Fruit fly (Drosophila melanogaster) whole organism, embryonic: ENCODE measurements around the gene CG32161.

ENCODE experiments used
- Ada2b ChIP-seq: fragments of 200-800 bp; sonication (Bioruptor generic); IDR thresholded peaks from 2 replicates; pipeline ENCODE4 v1.3.6; 2022; ENCODE audit warnings: missing biosample characterization, missing genetic modification characterization
- Bdp1 ChIP-seq: fragments of 200-800 bp; sonication (Bioruptor generic); optimal IDR thresholded peaks from 3 replicates; lab custom pipeline; 2016; ENCODE audit warnings: missing biosample characterization, missing genetic modification characterization
- CG10267 ChIP-seq: fragments of 200-800 bp; sonication (Bioruptor generic); optimal IDR thresholded peaks from 2 replicates; lab custom pipeline; 2018; ENCODE audit warnings: missing biosample characterization, mild to moderate bottlenecking, missing genetic modification characterization, moderate library complexity
- CG11398 ChIP-seq: fragments of 200-800 bp; sonication (Bioruptor generic); optimal IDR thresholded peaks from 2 replicates; lab custom pipeline; 2016; ENCODE audit warnings: missing biosample characterization, missing genetic modification characterization
- CG12155 ChIP-seq: fragments of 200-800 bp; sonication (Bioruptor generic); optimal IDR thresholded peaks from 3 replicates; lab custom pipeline; 2016; ENCODE audit warnings: missing biosample characterization, missing genetic modification characterization
- CG1233 ChIP-seq: fragments of 200-800 bp; sonication (Bioruptor generic); optimal IDR thresholded peaks from 4 replicates; lab custom pipeline; 2018; ENCODE audit warnings: missing biosample characterization, mild to moderate bottlenecking, missing genetic modification characterization
- CG14050 ChIP-seq: fragments of 200-800 bp; sonication (Bioruptor generic); IDR thresholded peaks from 3 replicates; pipeline ENCODE4 v1.3.6; 2022; ENCODE audit warnings: missing biosample characterization, missing genetic modification characterization
- CG16779 ChIP-seq: fragments of 200-800 bp; sonication (Bioruptor generic); IDR thresholded peaks from 2 replicates; pipeline ENCODE4 v1.3.6; 2022; ENCODE audit warnings: missing biosample characterization, missing genetic modification characterization
- CG18262 ChIP-seq: fragments of 200-800 bp; optimal IDR thresholded peaks from 3 replicates; lab custom pipeline; 2019; ENCODE audit warnings: missing biosample characterization, mild to moderate bottlenecking, missing genetic modification characterization, moderate library complexity
- CG2116 ChIP-seq: fragments of 200-800 bp; sonication (Bioruptor generic); optimal IDR thresholded peaks from 3 replicates; lab custom pipeline; 2018; ENCODE audit warnings: missing biosample characterization, mild to moderate bottlenecking, missing genetic modification characterization
- CG2712 ChIP-seq: fragments of 200-800 bp; optimal IDR thresholded peaks from 3 replicates; lab custom pipeline; 2019; ENCODE audit warnings: missing biosample characterization, mild to moderate bottlenecking, missing genetic modification characterization, moderate library complexity
- CG32772 ChIP-seq: fragments of 200-800 bp; sonication (Bioruptor generic); IDR thresholded peaks from 2 replicates; pipeline ENCODE4 v1.3.6; 2022; ENCODE audit warnings: missing biosample characterization, missing genetic modification characterization
- CG34224 ChIP-seq: fragments of 200-800 bp; sonication (Bioruptor generic); IDR thresholded peaks from 3 replicates; pipeline ENCODE4 v1.3.6; 2022; ENCODE audit warnings: missing biosample characterization, missing genetic modification characterization; ENCODE audit not compliant: partially characterized antibody
- CG4328 ChIP-seq: fragments of 200-800 bp; sonication (Bioruptor generic); optimal IDR thresholded peaks from 3 replicates; lab custom pipeline; 2017; ENCODE audit warnings: missing biosample characterization, missing genetic modification reagents, missing genetic modification characterization
- CG43689 ChIP-seq: fragments of 200-800 bp; sonication (Bioruptor generic); IDR thresholded peaks from 2 replicates; pipeline ENCODE4 v1.3.6; 2022; ENCODE audit warnings: missing biosample characterization, missing genetic modification characterization
- CG4820 ChIP-seq: fragments of 200-800 bp; sonication (Bioruptor generic); optimal IDR thresholded peaks from 3 replicates; lab custom pipeline; 2016; ENCODE audit warnings: missing biosample characterization, missing genetic modification characterization
- CG4854 ChIP-seq: fragments of 200-800 bp; sonication (Bioruptor generic); optimal IDR thresholded peaks from 2 replicates; lab custom pipeline; 2016; ENCODE audit warnings: missing biosample characterization, missing genetic modification characterization, inconsistent platforms
- CG6175 ChIP-seq: fragments of 200-800 bp; sonication (Bioruptor generic); IDR thresholded peaks from 3 replicates; pipeline ENCODE4 v1.3.6; 2022; ENCODE audit warnings: missing biosample characterization, missing genetic modification characterization
- CG6689 ChIP-seq: fragments of 200-800 bp; sonication (Bioruptor generic); IDR thresholded peaks from 2 replicates; pipeline ENCODE4 v1.3.6; 2022; ENCODE audit warnings: missing biosample characterization, missing genetic modification characterization
- CG7357 ChIP-seq: fragments of 200-800 bp; sonication (Bioruptor generic); IDR thresholded peaks from 3 replicates; pipeline ENCODE4 v1.3.6; 2022; ENCODE audit warnings: missing biosample characterization, missing genetic modification characterization
- CG7556 ChIP-seq: fragments of 200-800 bp; sonication (Bioruptor generic); optimal IDR thresholded peaks from 2 replicates; lab custom pipeline; 2017; ENCODE audit warnings: missing biosample characterization, mild to moderate bottlenecking, missing genetic modification characterization
- CG7839 ChIP-seq: fragments of 200-800 bp; sonication (Bioruptor generic); optimal IDR thresholded peaks from 3 replicates; lab custom pipeline; 2018; ENCODE audit warnings: missing biosample characterization, mild to moderate bottlenecking, missing genetic modification characterization, moderate library complexity
- CG7963 ChIP-seq: fragments of 200-800 bp; sonication (Bioruptor generic); IDR thresholded peaks from 3 replicates; pipeline ENCODE4 v1.3.6; 2022; ENCODE audit warnings: missing biosample characterization, missing genetic modification characterization; ENCODE audit not compliant: partially characterized antibody
- CTCF ChIP-seq: fragments of 200-800 bp; sonication (Bioruptor generic); optimal IDR thresholded peaks from 2 replicates; lab custom pipeline; 2017; ENCODE audit warnings: missing biosample characterization, mild to moderate bottlenecking, missing genetic modification characterization, moderate library complexity
- CkIIα-i1 ChIP-seq: fragments of 200-800 bp; sonication (Bioruptor generic); IDR thresholded peaks from 2 replicates; pipeline ENCODE4 v1.3.6; 2022; ENCODE audit warnings: missing biosample characterization, missing genetic modification characterization
- Mad ChIP-seq: fragments of 200-800 bp; sonication (Bioruptor generic); optimal IDR thresholded peaks from 2 replicates; lab custom pipeline; 2016; ENCODE audit warnings: missing biosample characterization, missing genetic modification characterization
- Max ChIP-seq: fragments of 200-800 bp; sonication (Bioruptor generic); optimal IDR thresholded peaks from 2 replicates; lab custom pipeline; 2016; ENCODE audit warnings: missing biosample characterization, mild to moderate bottlenecking, missing genetic modification characterization
- Meics ChIP-seq: fragments of 200-800 bp; sonication (Bioruptor generic); optimal IDR thresholded peaks from 2 replicates; lab custom pipeline; 2017; ENCODE audit warnings: missing biosample characterization, mild to moderate bottlenecking, missing genetic modification characterization
- NC2β ChIP-seq: fragments of 200-800 bp; sonication (Bioruptor generic); optimal IDR thresholded peaks from 2 replicates; lab custom pipeline; 2016; ENCODE audit warnings: missing biosample characterization, missing genetic modification characterization
- Stat92E ChIP-seq, 3 experiments: fragments of >200 bp in 2 of 3; fragments of 200-800 bp in 1 of 3; sonication (Bioruptor generic) in 1 of 3; optimal IDR thresholded peaks; 2 replicates each; lab custom pipeline; 2017 to 2019; ENCODE audit warnings: missing biosample characterization in 3 of 3, missing genetic modification characterization in 3 of 3, mild to moderate bottlenecking in 1 of 3, moderate library complexity in 1 of 3
- Usf ChIP-seq: fragments of 200-800 bp; sonication (Bioruptor generic); optimal IDR thresholded peaks from 2 replicates; lab custom pipeline; 2017; ENCODE audit warnings: missing genotype, missing biosample characterization, missing genetic modification characterization
- ap ChIP-seq: fragments of 200-800 bp; sonication (Bioruptor generic); IDR thresholded peaks from 2 replicates; pipeline ENCODE4 v1.3.6; 2022; ENCODE audit warnings: missing biosample characterization, missing genetic modification characterization
- cwo ChIP-seq: fragments of 200-800 bp; sonication (Bioruptor generic); optimal IDR thresholded peaks from 3 replicates; lab custom pipeline; 2017; ENCODE audit warnings: missing biosample characterization, missing genetic modification characterization, mild to moderate bottlenecking, moderate library complexity, missing genetic modification reagents
- dm ChIP-seq: fragments of 200-800 bp; sonication (Bioruptor generic); optimal IDR thresholded peaks from 3 replicates; lab custom pipeline; 2016; ENCODE audit warnings: missing biosample characterization, missing genetic modification characterization
- dysf ChIP-seq: fragments of 200-800 bp; sonication (Bioruptor generic); IDR thresholded peaks from 3 replicates; pipeline ENCODE4 v1.3.6; 2022; ENCODE audit warnings: missing biosample characterization, missing genetic modification characterization
- eyg ChIP-seq: fragments of 200-800 bp; sonication (Bioruptor generic); optimal IDR thresholded peaks from 3 replicates; lab custom pipeline; 2016; ENCODE audit warnings: missing biosample characterization, missing genetic modification characterization
- inv ChIP-seq: fragments of 200-800 bp; sonication (Bioruptor generic); IDR thresholded peaks from 2 replicates; pipeline ENCODE4 v1.3.6; 2022; ENCODE audit warnings: missing biosample characterization, missing genetic modification characterization; ENCODE audit not compliant: partially characterized antibody
- jing ChIP-seq: fragments of 200-800 bp; sonication (Bioruptor generic); optimal IDR thresholded peaks from 2 replicates; lab custom pipeline; 2018; ENCODE audit warnings: missing biosample characterization, mild to moderate bottlenecking, missing genetic modification characterization
- nau ChIP-seq: fragments of 200-800 bp; sonication (Bioruptor generic); optimal IDR thresholded peaks from 3 replicates; lab custom pipeline; 2017; ENCODE audit warnings: missing biosample characterization, mild to moderate bottlenecking, missing genetic modification characterization, missing genetic modification reagents
- nom ChIP-seq: fragments of 200-800 bp; sonication (Bioruptor generic); optimal IDR thresholded peaks from 2 replicates; lab custom pipeline; 2017; ENCODE audit warnings: missing biosample characterization, missing genetic modification characterization, mild to moderate bottlenecking, moderate library complexity, missing genetic modification reagents
- pnt ChIP-seq: fragments of 200-800 bp; sonication (Bioruptor generic); optimal IDR thresholded peaks from 3 replicates; lab custom pipeline; 2016; ENCODE audit warnings: missing biosample characterization, missing genetic modification characterization
- row ChIP-seq: fragments of 200-800 bp; sonication (Bioruptor generic); IDR thresholded peaks from 3 replicates; pipeline ENCODE4 v1.3.6; 2022; ENCODE audit warnings: missing biosample characterization, missing genetic modification characterization
- sens-2 ChIP-seq: fragments of 200-800 bp; sonication (Bioruptor generic); IDR thresholded peaks from 2 replicates; pipeline ENCODE4 v1.3.6; 2022; ENCODE audit warnings: missing biosample characterization, missing genetic modification characterization
- sr ChIP-seq: fragments of 200-800 bp; sonication (Bioruptor generic); IDR thresholded peaks from 3 replicates; pipeline ENCODE4 v1.3.6; 2022; ENCODE audit warnings: missing biosample characterization, missing genetic modification characterization
- sug ChIP-seq: fragments of 200-800 bp; optimal IDR thresholded peaks from 2 replicates; lab custom pipeline; 2019; ENCODE audit warnings: missing biosample characterization, mild to moderate bottlenecking, missing genetic modification characterization, moderate library complexity
- toy ChIP-seq: fragments of 200-800 bp; sonication (Bioruptor generic); IDR thresholded peaks from 2 replicates; pipeline ENCODE4 v1.3.6; 2022; ENCODE audit warnings: missing biosample characterization, missing genetic modification characterization
- trem ChIP-seq: fragments of 200-800 bp; optimal IDR thresholded peaks from 3 replicates; lab custom pipeline; 2019; ENCODE audit warnings: missing biosample characterization, mild to moderate bottlenecking, missing genetic modification characterization, moderate library complexity
- usp ChIP-seq: fragments of >200 bp; optimal IDR thresholded peaks from 2 replicates; lab custom pipeline; 2017; ENCODE audit warnings: missing biosample characterization, missing genetic modification characterization
- vvl ChIP-seq: fragments of 200-800 bp; sonication (Bioruptor generic); IDR thresholded peaks from 2 replicates; pipeline ENCODE4 v1.3.6; 2022; ENCODE audit warnings: missing biosample characterization, missing genetic modification characterization
- wek ChIP-seq: fragments of 200-800 bp; sonication (Bioruptor generic); optimal IDR thresholded peaks from 3 replicates; lab custom pipeline; 2018; ENCODE audit warnings: missing biosample characterization, mild to moderate bottlenecking, missing genetic modification characterization, moderate library complexity

Gene CG32161

dm6 chr3L:16853533-16854386 lies 7.7 kb downstream of the CG32161 start, which contains the start of gene sina (continued):
- TF ChIP-seq row (GFP tag; lab: Robert Waterston, UW) (peak; percentile 47; the same call in 2 of the 3 replicates), Meics (GFP tag; lab: Kevin White, UChicago) (no peak), cwo (GFP tag; lab: Kevin White, UChicago) (no peak), CG32772 (GFP tag; lab: Robert Waterston, UW) (no peak), CTCF (GFP tag; lab: Kevin White, UChicago) (peak; percentile 42), trem (tag; lab: Kevin White, UChicago) (peak; percentile 86), CG7839 (peak; percentile 43), CG34224 (GFP tag; lab: Robert Waterston, UW) (peak; percentile 84), CG2712 (tag; lab: Kevin White, UChicago) (peak; percentile 57), CG6689 (GFP tag; lab: Robert Waterston, UW) (no peak), sens-2 (GFP tag; lab: Robert Waterston, UW) (no peak), jing (GFP tag; lab: Kevin White, UChicago) (no peak), sr (GFP tag; lab: Robert Waterston, UW) (no peak), CkIIα-i1 (GFP tag; lab: Robert Waterston, UW) (no peak), nau (GFP tag; lab: Kevin White, UChicago) (no peak), Usf (GFP tag; lab: Kevin White, UChicago) (no peak), pnt (no peak), CG7963 (peak; percentile 86), CG1233 (no peak), dm (GFP tag; lab: Kevin White, UChicago) (peak; percentile 10), CG4854 (no peak), ap (GFP tag; lab: Robert Waterston, UW) (no peak), CG7556 (GFP tag; lab: Kevin White, UChicago) (no peak), Max (GFP tag; lab: Kevin White, UChicago) (no peak), CG4820 (GFP tag; lab: Kevin White, UChicago) (peak; percentile 7), CG7357 (GFP tag; lab: Robert Waterston, UW) (no peak), Mad (GFP tag; lab: Kevin White, UChicago) (no peak), sug (tag; lab: Kevin White, UChicago) (peak; percentile 34), CG4328 (no peak), CG18262 (tag; lab: Kevin White, UChicago) (peak; percentile 19), CG6175 (no peak), CG43689 (no peak), nom (GFP tag; lab: Kevin White, UChicago) (peak; percentile 8), CG12155 (peak; percentile 7), CG10267 (tag; lab: Kevin White, UChicago) (peak; percentile 68), CG11398 (GFP tag; lab: Kevin White, UChicago) (no peak), Stat92E (GFP tag; optimal IDR thresholded peaks at IDR 0.05; lab: Kevin White, UChicago) (peak in 1 of 3 experiments; percentile 11), Bdp1 (GFP tag; lab: Kevin White, UChicago) (no peak), vvl (GFP tag; lab: Robert Waterston, UW) (peak; percentile 48), NC2β (no peak), wek (GFP tag; lab: Kevin White, UChicago) (peak; percentile 2), usp (no peak), Ada2b (GFP tag; lab: Robert Waterston, UW) (no peak), CG16779 (no peak), dysf (GFP tag; lab: Robert Waterston, UW) (no peak), CG2116 (GFP tag; lab: Kevin White, UChicago) (peak; percentile 94), eyg (GFP tag; lab: Kevin White, UChicago) (no peak), toy (GFP tag; lab: Robert Waterston, UW) (no peak), CG14050 (GFP tag; lab: Robert Waterston, UW) (no peak), inv (peak; percentile 70)
